Worm (Caenorhabditis elegans) whole organism, early embryonic: ENCODE measurements around the gene dnj-18.

ENCODE experiments used
- B0310.2 ChIP-seq: sonication (generic microtip); optimal IDR thresholded peaks from 2 replicates; lab custom pipeline; 2016; ENCODE audit warnings: mild to moderate bottlenecking, missing genetic modification characterization, missing compliant biosample characterization
- F13C5.2 ChIP-seq: sonication (generic microtip); optimal IDR thresholded peaks from 2 replicates; lab custom pipeline; 2017; ENCODE audit warnings: mild to moderate bottlenecking, missing genetic modification characterization, inconsistent platforms, missing compliant biosample characterization
- aly-1 ChIP-seq: sonication (generic microtip); optimal IDR thresholded peaks from 2 replicates; lab custom pipeline; 2016; ENCODE audit warnings: missing genetic modification characterization, missing compliant biosample characterization
- ama-1 ChIP-seq: fragments of 150-350 bp; optimal IDR thresholded peaks from 2 replicates; lab custom pipeline; 2014
- ceh-13 ChIP-seq: fragments of 200-800 bp; sonication (Bioruptor generic); optimal IDR thresholded peaks from 2 replicates; lab custom pipeline; 2018; ENCODE audit warnings: mild to moderate bottlenecking, missing genetic modification characterization, missing compliant biosample characterization
- ceh-36 ChIP-seq: sonication (generic microtip); optimal IDR thresholded peaks from 2 replicates; lab custom pipeline; 2016; ENCODE audit warnings: missing genetic modification characterization, inconsistent platforms, missing compliant biosample characterization
- ets-7 ChIP-seq: sonication (generic microtip); optimal IDR thresholded peaks from 2 replicates; lab custom pipeline; 2016; ENCODE audit warnings: missing genotype, missing genetic modification characterization, missing compliant biosample characterization
- flt-1 ChIP-seq: fragments of 200-800 bp; sonication (Bioruptor generic); IDR thresholded peaks from 2 replicates; pipeline ENCODE4 v1.3.6; 2022; ENCODE audit warnings: missing genetic modification characterization, missing compliant biosample characterization
- hmbx-1 ChIP-seq: sonication (generic microtip); optimal IDR thresholded peaks from 2 replicates; lab custom pipeline; 2016; ENCODE audit warnings: mild to moderate bottlenecking, missing genetic modification characterization, missing compliant biosample characterization
- hmg-4 ChIP-seq: fragments of 200-800 bp; sonication (Bioruptor generic); optimal IDR thresholded peaks from 2 replicates; lab custom pipeline; 2018; ENCODE audit warnings: mild to moderate bottlenecking, missing genetic modification characterization, missing compliant biosample characterization
- hnd-1 ChIP-seq: sonication (generic microtip); optimal IDR thresholded peaks from 2 replicates; lab custom pipeline; 2016; ENCODE audit warnings: missing genetic modification characterization, missing compliant biosample characterization
- pes-1 ChIP-seq: fragments of 200-800 bp; sonication (Bioruptor generic); IDR thresholded peaks from 2 replicates; pipeline ENCODE4 v1.3.6; 2022; ENCODE audit warnings: missing genetic modification reagents, missing genetic modification characterization, missing compliant biosample characterization
- scrt-1 ChIP-seq: fragments of 200-800 bp; sonication (Bioruptor generic); IDR thresholded peaks from 2 replicates; pipeline ENCODE4 v1.3.6; 2022; ENCODE audit warnings: missing genetic modification characterization, missing compliant biosample characterization
- sea-1 ChIP-seq: fragments of 200-800 bp; sonication (Bioruptor generic); conservative IDR thresholded peaks from 2 replicates; pipeline ENCODE4 v1.3.6; 2022; ENCODE audit warnings: missing genetic modification characterization, missing compliant biosample characterization
- tbx-11 ChIP-seq: fragments of 200-800 bp; sonication (Bioruptor generic); IDR thresholded peaks from 2 replicates; pipeline ENCODE4 v1.3.6; 2022; ENCODE audit warnings: missing genetic modification characterization, missing compliant biosample characterization
- tbx-37 ChIP-seq: fragments of 200-800 bp; sonication (Bioruptor generic); conservative IDR thresholded peaks from 2 replicates; pipeline ENCODE4 v1.3.6; 2022; ENCODE audit warnings: missing genetic modification reagents, missing genetic modification characterization, missing compliant biosample characterization
- tra-4 ChIP-seq: sonication (generic microtip); optimal IDR thresholded peaks from 2 replicates; lab custom pipeline; 2017; ENCODE audit warnings: missing genetic modification characterization, missing compliant biosample characterization

Gene dnj-18

DNA sequence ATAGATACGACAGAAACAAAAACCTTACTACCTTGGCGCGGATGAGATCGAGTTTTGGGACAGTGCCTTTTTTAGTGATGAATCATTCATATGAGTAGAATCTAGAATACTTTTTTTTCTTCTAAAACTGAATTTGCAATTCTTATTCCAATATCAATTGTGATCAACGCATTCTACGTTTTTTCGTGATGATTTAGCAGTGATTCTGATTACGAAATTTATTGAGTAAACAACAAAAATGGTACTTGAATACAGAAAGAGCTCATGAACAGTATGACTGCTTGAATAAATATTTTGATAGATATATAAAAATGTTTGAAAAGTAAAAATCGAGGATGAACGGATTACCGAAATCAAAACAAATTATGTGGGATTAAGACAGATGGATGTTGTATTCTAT lies 17.2 kb downstream of the dnj-18 start, which contains the start of gene him-18:
TSS of gene him-18 (minus strand) at position 101 of the 400 bp plus-strand sequence.
- no peak for TF ChIP-seq scrt-1 (GFP tag; lab: Robert Waterston, UW)
- no peak for TF ChIP-seq B0310.2
- no peak for TF ChIP-seq hmbx-1 (tag; lab: Kevin White, UChicago)
- TF ChIP-seq ama-1 (lab: Kevin White, UChicago): no peak
- no peak for TF ChIP-seq ets-7

DNA sequence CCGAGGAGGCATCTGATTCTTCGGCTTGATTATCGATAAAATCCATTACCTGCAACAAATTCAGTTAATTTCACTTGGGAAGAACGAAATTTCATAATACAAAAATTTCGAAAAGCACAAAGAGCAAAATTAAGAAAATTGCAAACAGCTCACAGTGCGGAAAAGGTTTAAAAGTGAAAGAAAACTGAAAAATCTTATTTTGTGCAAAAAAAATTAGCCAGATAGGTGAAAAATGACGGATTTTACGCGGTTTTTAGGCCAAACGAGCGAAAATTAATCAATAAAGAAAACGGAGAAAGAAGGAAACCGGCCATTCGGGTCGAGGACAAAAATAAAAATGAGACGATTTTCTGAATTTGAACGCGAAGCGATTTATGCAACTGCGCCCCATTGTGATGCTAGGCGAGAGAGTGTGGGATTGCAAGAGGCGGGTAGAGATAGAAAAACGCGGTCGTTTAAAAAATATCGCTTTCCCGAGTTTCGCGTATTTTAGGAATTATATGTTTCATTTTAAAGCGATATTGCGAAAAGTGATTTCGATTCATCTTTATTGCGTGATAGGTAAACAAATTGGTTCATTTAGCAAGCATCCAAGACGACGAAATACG lies 22.8 kb downstream of the dnj-18 start, which contains the start of gene emb-5:
TSS of gene emb-5 (minus strand) at position 51 of the 608 bp plus-strand sequence.
- TF ChIP-seq ama-1 (lab: Kevin White, UChicago): no peak
- TF ChIP-seq F13C5.2 (tag; lab: Kevin White, UChicago): no peak
- TF ChIP-seq ets-7: no peak
- no peak for TF ChIP-seq hnd-1 (tag; lab: Kevin White, UChicago)
- no peak for TF ChIP-seq pes-1
- TF ChIP-seq B0310.2: no peak
- TF ChIP-seq tra-4 (tag; lab: Kevin White, UChicago): no peak
- TF ChIP-seq flt-1 (GFP tag; lab: Robert Waterston, UW): no peak
- TF ChIP-seq ceh-36 (tag; lab: Kevin White, UChicago): no peak
- TF ChIP-seq sea-1: no peak
- no peak for TF ChIP-seq hmg-4
- TF ChIP-seq tbx-37 (GFP tag; lab: Robert Waterston, UW): no peak
- no peak for TF ChIP-seq tbx-11 (GFP tag; lab: Robert Waterston, UW)
- TF ChIP-seq aly-1 (tag; lab: Kevin White, UChicago): no peak
- TF ChIP-seq scrt-1 (GFP tag; lab: Robert Waterston, UW): no peak
- TF ChIP-seq ceh-13 (GFP tag; lab: Kevin White, UChicago): no peak
- TF ChIP-seq hmbx-1 (tag; lab: Kevin White, UChicago): no peak

DNA sequence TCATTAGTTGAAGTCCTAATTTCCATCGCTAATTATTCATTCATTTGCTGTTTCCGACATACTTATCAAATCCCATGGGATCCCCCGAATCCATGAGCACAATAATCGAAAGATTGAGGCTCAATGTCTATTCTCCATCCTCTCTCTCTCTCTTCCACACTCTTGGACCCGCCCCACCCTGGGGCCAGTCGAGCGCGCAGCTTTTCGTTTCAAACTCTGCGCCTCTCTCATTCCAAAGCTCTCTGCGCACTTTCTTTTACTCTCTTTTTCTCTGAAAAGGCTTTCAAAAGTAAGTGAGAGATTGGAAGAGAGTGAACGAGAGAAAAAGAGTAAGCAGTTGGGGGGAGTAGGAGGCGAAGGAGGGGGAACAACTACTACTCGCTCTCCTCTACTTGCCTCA lies 23.8 kb downstream of the dnj-18 start, which contains the start of gene acy-1:
TSS of gene acy-1 (plus strand) at position 346 of the 400 bp plus-strand sequence.
- TF ChIP-seq ama-1 (lab: Kevin White, UChicago) (no peak), scrt-1 (GFP tag; lab: Robert Waterston, UW) (no peak; the same call in 1 of the 2 replicates), pes-1 (no peak), ceh-13 (GFP tag; lab: Kevin White, UChicago) (no peak), tbx-11 (GFP tag; lab: Robert Waterston, UW) (no peak), ceh-36 (tag; lab: Kevin White, UChicago) (no peak), flt-1 (GFP tag; lab: Robert Waterston, UW) (no peak), aly-1 (tag; lab: Kevin White, UChicago) (no peak), hmg-4 (peak; percentile 56), hmbx-1 (tag; lab: Kevin White, UChicago) (no peak), B0310.2 (no peak), tbx-37 (GFP tag; lab: Robert Waterston, UW) (no peak), ets-7 (no peak), F13C5.2 (tag; lab: Kevin White, UChicago) (peak; percentile 11), tra-4 (tag; lab: Kevin White, UChicago) (no peak)

DNA sequence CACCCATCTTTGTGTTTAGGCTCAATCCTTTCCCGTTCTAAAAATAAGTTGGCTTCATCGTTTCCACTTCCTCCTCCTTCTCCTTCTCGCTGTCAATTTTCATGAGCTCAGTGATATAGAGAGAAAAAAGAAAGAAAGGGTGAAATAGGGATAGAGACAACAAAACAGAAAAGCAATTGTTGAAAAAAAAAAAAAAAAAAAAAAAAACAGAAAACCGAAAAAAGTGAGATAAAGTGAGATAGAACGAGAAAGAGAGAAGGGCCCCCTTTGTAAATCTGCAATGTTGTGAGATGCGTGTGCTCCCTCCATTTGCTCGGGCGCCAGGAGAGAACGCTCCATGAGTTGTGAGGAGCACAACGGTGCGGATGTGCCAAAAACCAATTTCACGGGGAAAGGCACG lies 26.0 kb downstream of the dnj-18 start:
- TF ChIP-seq flt-1 (GFP tag; lab: Robert Waterston, UW) (no peak), tbx-37 (GFP tag; lab: Robert Waterston, UW) (no peak), pes-1 (no peak), ets-7 (no peak), hmg-4 (no peak)

DNA sequence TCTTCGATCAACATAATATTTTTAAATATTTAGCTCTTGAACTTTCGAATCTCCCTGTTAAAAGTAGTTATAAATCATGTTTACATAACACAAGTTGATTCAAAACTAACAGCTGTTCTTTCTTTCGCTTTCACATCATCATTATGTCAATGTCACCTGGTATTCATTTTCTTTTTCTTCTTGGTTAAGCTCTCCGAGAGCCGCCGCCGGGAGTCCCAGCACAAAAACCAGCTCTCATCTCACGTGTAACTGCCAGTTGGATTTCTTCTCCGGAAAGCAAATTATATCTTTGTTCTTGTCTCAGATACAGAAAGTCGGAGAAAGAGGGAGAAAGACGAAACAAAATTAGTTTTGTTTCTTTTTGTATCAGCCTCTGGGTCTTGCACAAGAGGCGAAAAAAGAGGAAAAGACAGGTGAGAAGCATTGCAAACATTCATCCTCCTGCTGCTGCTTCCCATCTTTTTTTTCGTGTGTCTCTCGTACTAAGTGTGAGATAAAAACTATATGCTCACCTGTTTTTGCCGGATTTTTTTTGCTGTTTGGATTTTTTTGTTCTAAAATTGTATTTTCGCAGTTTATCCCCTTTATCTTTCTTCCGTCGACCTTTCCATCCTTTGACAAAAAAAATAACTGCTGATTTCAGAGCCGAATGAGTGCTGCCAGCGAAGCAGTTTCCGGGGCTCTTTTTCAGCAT lies 33.5 kb downstream of the dnj-18 start, which contains the start of gene F17C8.3:
TSS of gene F17C8.3 (plus strand) at position 644 of the 694 bp plus-strand sequence.
- TF ChIP-seq B0310.2 (no peak), tra-4 (tag; lab: Kevin White, UChicago) (no peak), scrt-1 (GFP tag; lab: Robert Waterston, UW) (no peak), tbx-11 (GFP tag; lab: Robert Waterston, UW) (no peak), hnd-1 (tag; lab: Kevin White, UChicago) (no peak), F13C5.2 (tag; lab: Kevin White, UChicago) (no peak), sea-1 (no peak), ama-1 (lab: Kevin White, UChicago) (no peak), ets-7 (no peak), ceh-13 (GFP tag; lab: Kevin White, UChicago) (no peak), tbx-37 (GFP tag; lab: Robert Waterston, UW) (no peak), pes-1 (no peak)

DNA sequence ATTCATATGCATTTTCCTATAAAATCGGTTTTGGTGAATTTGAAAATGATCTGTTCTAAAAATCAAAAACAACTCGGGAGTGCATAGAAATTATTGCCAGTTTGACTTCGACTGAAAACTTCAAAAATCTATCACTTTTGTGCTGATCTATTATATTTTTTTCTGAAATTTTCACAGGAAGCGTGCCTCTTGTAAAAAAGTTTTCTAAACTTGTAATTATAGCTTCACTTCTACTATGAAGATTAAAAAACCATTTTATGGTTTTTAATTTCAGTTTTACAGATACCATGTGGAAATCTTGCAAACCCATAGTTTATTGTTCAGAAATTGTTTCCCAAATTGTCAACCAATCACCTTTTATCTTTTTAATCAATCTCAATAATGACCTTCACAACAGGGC lies 36.1 kb downstream of the dnj-18 start, which contains the start of gene F17C8.9:
TSS of gene F17C8.9 (plus strand) at position 301 of the 400 bp plus-strand sequence.
- TF ChIP-seq aly-1 (tag; lab: Kevin White, UChicago) (no peak), ama-1 (lab: Kevin White, UChicago) (no peak), flt-1 (GFP tag; lab: Robert Waterston, UW) (no peak), ceh-36 (tag; lab: Kevin White, UChicago) (no peak)

DNA sequence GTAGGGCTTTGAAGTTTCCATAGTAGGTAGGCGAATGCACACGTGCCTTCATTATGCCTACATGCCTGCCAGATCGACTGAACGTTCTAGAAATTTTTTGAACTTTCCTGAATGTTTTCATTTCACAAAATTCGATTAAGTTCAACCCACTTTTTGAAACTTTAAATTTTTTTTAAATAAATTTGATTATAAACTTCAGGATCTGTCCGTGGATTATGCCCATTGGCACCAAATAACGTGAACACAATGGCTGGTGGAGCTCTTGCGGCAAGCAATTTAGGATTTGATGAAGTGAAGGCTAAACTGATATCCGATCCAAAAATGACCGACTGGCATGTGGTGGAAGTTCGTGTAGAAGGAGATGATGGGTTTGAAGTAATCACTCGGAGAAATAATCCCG lies 37.5 kb downstream of the dnj-18 start, which contains the start of gene F17C8.7:
TSS of gene F17C8.7 (plus strand) at position 301 of the 400 bp plus-strand sequence.
- no peak for TF ChIP-seq B0310.2
- TF ChIP-seq hmbx-1 (tag; lab: Kevin White, UChicago): no peak
- TF ChIP-seq aly-1 (tag; lab: Kevin White, UChicago): no peak
